Fruit fly (Drosophila melanogaster): ENCODE measurements around the gene mRpS24.
A peak's percentile ranks its signal among the peaks of the same experiment; 100 is the strongest.

The mRpS24 gene

DNA sequence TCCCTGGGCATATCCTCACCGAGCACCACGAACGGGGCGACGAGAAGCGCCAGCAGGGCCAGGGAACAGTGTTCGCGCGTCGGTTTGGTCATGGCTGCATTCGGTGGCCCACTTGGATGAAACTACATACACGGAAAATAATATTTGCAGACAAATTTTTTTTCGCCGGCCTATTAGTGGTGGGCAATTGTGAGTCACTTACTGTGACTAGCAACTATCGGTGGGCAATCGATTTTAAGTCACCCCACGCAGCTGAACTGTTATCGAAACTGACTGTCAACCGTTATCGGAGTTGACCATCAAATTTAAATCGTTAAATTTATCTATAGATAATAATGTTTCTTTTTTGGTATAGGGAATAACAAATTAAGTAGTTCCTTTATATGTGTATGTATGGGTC lies 6.0 kb upstream of the mRpS24 start, which contains the start of gene CG5510 (continued):
- TF ChIP-seq luna (GFP tag; optimal IDR thresholded peaks at IDR 0.05): no peak
- TF ChIP-seq E2f2 (GFP tag; IDR thresholded peaks at IDR 0.05): peak; percentile 95
- TF ChIP-seq Atf-2 (GFP tag; optimal IDR thresholded peaks at IDR 0.05): no peak
- TF ChIP-seq jumu (GFP tag; optimal IDR thresholded peaks at IDR 0.05): peak; percentile 51
- peak; percentile 86 for TF ChIP-seq HmgZ (tag; optimal IDR thresholded peaks at IDR 0.05)
- peak; percentile 96 for TF ChIP-seq Scr (GFP tag; IDR thresholded peaks at IDR 0.05; ENCODE audit: partially characterized antibody)
- TF ChIP-seq CG15514 (GFP tag; optimal IDR thresholded peaks at IDR 0.05): peak; percentile 88
- no peak for TF ChIP-seq CG18011 (GFP tag; optimal IDR thresholded peaks at IDR 0.05)
- no peak for TF ChIP-seq gcm2 (GFP tag; optimal IDR thresholded peaks at IDR 0.05)
- TF ChIP-seq Oli (tag; optimal IDR thresholded peaks at IDR 0.05): no peak
- TF ChIP-seq CG3163 (GFP tag; optimal IDR thresholded peaks at IDR 0.05): peak; percentile 45
- no peak for TF ChIP-seq eve (GFP tag; optimal IDR thresholded peaks at IDR 0.05)
- TF ChIP-seq CG10366 (GFP tag; IDR thresholded peaks at IDR 0.05): no peak
- no peak for TF ChIP-seq CG14050 (GFP tag; IDR thresholded peaks at IDR 0.05)
- no peak for TF ChIP-seq CG3838 (GFP tag; optimal IDR thresholded peaks at IDR 0.05)
- TF ChIP-seq Lim3 (GFP tag; IDR thresholded peaks at IDR 0.05): no peak
- no peak for TF ChIP-seq Hmx (GFP tag; optimal IDR thresholded peaks at IDR 0.05)
- no peak for TF ChIP-seq CG6654 (GFP tag; optimal IDR thresholded peaks at IDR 0.05)
- TF ChIP-seq slp2 (GFP tag; optimal IDR thresholded peaks at IDR 0.05): no peak
- TF ChIP-seq HLH4C (GFP tag; IDR thresholded peaks at IDR 0.05; ENCODE audit: partially characterized antibody): peak; percentile 98
- no peak for TF ChIP-seq br (optimal IDR thresholded peaks at IDR 0.05)
- peak; percentile 80 for TF ChIP-seq CG17186 (GFP tag; optimal IDR thresholded peaks at IDR 0.05)
- no peak for TF ChIP-seq schlank (tag; optimal IDR thresholded peaks at IDR 0.05)
- TF ChIP-seq Rx (GFP tag; IDR thresholded peaks at IDR 0.05): 0 out of 2 replicates have a peak, but pooled peaks have one; percentile 27
- peak; percentile 40 for TF ChIP-seq CG4854 (GFP tag; optimal IDR thresholded peaks at IDR 0.05)
- TF ChIP-seq ERR (GFP tag; optimal IDR thresholded peaks at IDR 0.05): peak; percentile 4
- TF ChIP-seq cad (GFP tag; optimal IDR thresholded peaks at IDR 0.05): no peak
- TF ChIP-seq CG7556 (GFP tag; optimal IDR thresholded peaks at IDR 0.05): no peak
- peak; percentile 32 for TF ChIP-seq Dek (tag; optimal IDR thresholded peaks at IDR 0.05)
- TF ChIP-seq peb (GFP tag; IDR thresholded peaks at IDR 0.05): 0 out of 2 replicates have a peak, but pooled peaks have one; percentile 11
- TF ChIP-seq dati (GFP tag; IDR thresholded peaks at IDR 0.05): no peak
- TF ChIP-seq stc (GFP tag; IDR thresholded peaks at IDR 0.05): no peak; the same call in 1 of the 2 replicates
- no peak for TF ChIP-seq cwo (GFP tag; optimal IDR thresholded peaks at IDR 0.05)
- TF ChIP-seq CG11093 (GFP tag; IDR thresholded peaks at IDR 0.05): no peak
- TF ChIP-seq E2f1 (GFP tag; IDR thresholded peaks at IDR 0.05): no peak
- peak; percentile 3 for TF ChIP-seq CG9876 (GFP tag; optimal IDR thresholded peaks at IDR 0.05)
- TF ChIP-seq CG9817 (tag; optimal IDR thresholded peaks at IDR 0.05): peak; percentile 56
- TF ChIP-seq CG6689 (GFP tag; IDR thresholded peaks at IDR 0.05): no peak
- peak; percentile 59 for TF ChIP-seq B-H2 (GFP tag; optimal IDR thresholded peaks at IDR 0.05)
- TF ChIP-seq Jarid2 (GFP tag; optimal IDR thresholded peaks at IDR 0.05): no peak
- TF ChIP-seq CG5180 (GFP tag; optimal IDR thresholded peaks at IDR 0.05): no peak
- no peak for TF ChIP-seq tll (GFP tag; optimal IDR thresholded peaks at IDR 0.05)
- peak; percentile 65 for TF ChIP-seq CG32532 (GFP tag; IDR thresholded peaks at IDR 0.05)
- TF ChIP-seq aop (GFP tag; IDR thresholded peaks at IDR 0.05): no peak
- peak; percentile 70 for TF ChIP-seq CHES-1-like (GFP tag; optimal IDR thresholded peaks at IDR 0.05)
- TF ChIP-seq HLH3B (GFP tag; IDR thresholded peaks at IDR 0.05): peak; percentile 47
- TF ChIP-seq Camta (GFP tag; optimal IDR thresholded peaks at IDR 0.05): peak; percentile 58
- TF ChIP-seq fd96Cb (tag; optimal IDR thresholded peaks at IDR 0.05): no peak
- peak; percentile 10 for TF ChIP-seq oc (tag; optimal IDR thresholded peaks at IDR 0.05)
- peak; percentile 90 for TF ChIP-seq sens (GFP tag)
- TF ChIP-seq Ssrp (tag; optimal IDR thresholded peaks at IDR 0.05): no peak
- no peak for TF ChIP-seq h (optimal IDR thresholded peaks at IDR 0.05)
- TF ChIP-seq ro (GFP tag; IDR thresholded peaks at IDR 0.05): no peak
